Fruit fly (Drosophila melanogaster) whole organism, embryonic: ENCODE measurements around the gene CG6738.

Experiments used
- Atf-2 ChIP-seq: fragments of 200-800 bp; sonication (Bioruptor generic); optimal IDR thresholded peaks from 2 replicates; lab custom pipeline; 2016; ENCODE audit warnings: missing biosample characterization, missing genetic modification characterization
- C15 ChIP-seq: fragments of 200-800 bp; sonication (Bioruptor generic); IDR thresholded peaks from 3 replicates; pipeline ENCODE4 v1.3.6; 2022; ENCODE audit warnings: missing biosample characterization, missing genetic modification characterization
- CG1024 ChIP-seq: fragments of 200-800 bp; sonication (Bioruptor generic); IDR thresholded peaks from 2 replicates; pipeline ENCODE4 v1.3.6; 2022; ENCODE audit warnings: missing biosample characterization, missing genetic modification characterization
- CG10267 ChIP-seq: fragments of 200-800 bp; sonication (Bioruptor generic); optimal IDR thresholded peaks from 2 replicates; lab custom pipeline; 2018; ENCODE audit warnings: missing biosample characterization, mild to moderate bottlenecking, missing genetic modification characterization, moderate library complexity
- CG12219 ChIP-seq: fragments of 200-800 bp; sonication (Bioruptor generic); optimal IDR thresholded peaks from 3 replicates; lab custom pipeline; 2018; ENCODE audit warnings: missing biosample characterization, mild to moderate bottlenecking, missing genetic modification characterization
- CG12942 ChIP-seq: fragments of 200-800 bp; sonication (Bioruptor generic); optimal IDR thresholded peaks from 3 replicates; lab custom pipeline; 2016; ENCODE audit warnings: missing biosample characterization, missing genetic modification characterization
- CG1603 ChIP-seq: fragments of 200-800 bp; sonication (Bioruptor generic); optimal IDR thresholded peaks from 2 replicates; lab custom pipeline; 2019; ENCODE audit warnings: missing biosample characterization, mild to moderate bottlenecking, missing genetic modification characterization, moderate library complexity
- CG17912 ChIP-seq: fragments of 200-800 bp; sonication (Bioruptor generic); optimal IDR thresholded peaks from 2 replicates; lab custom pipeline; 2018; ENCODE audit warnings: missing biosample characterization, mild to moderate bottlenecking, missing genetic modification characterization
- CG18599 ChIP-seq: fragments of 200-800 bp; sonication (Bioruptor generic); optimal IDR thresholded peaks from 3 replicates; lab custom pipeline; 2017; ENCODE audit warnings: missing biosample characterization, missing genetic modification characterization, mild to moderate bottlenecking, moderate library complexity, missing genetic modification reagents
- CG18764 ChIP-seq: fragments of 200-800 bp; sonication (Bioruptor generic); optimal IDR thresholded peaks from 3 replicates; lab custom pipeline; 2016; ENCODE audit warnings: missing biosample characterization, missing genetic modification characterization
- CG2202 ChIP-seq: fragments of 200-800 bp; sonication (Bioruptor generic); optimal IDR thresholded peaks from 2 replicates; lab custom pipeline; 2018; ENCODE audit warnings: missing biosample characterization, mild to moderate bottlenecking, missing genetic modification characterization
- CG2889 ChIP-seq: fragments of 200-800 bp; sonication (Bioruptor generic); IDR thresholded peaks from 3 replicates; pipeline ENCODE4 v1.3.6; 2022; ENCODE audit warnings: missing biosample characterization, missing genetic modification characterization
- CG4404 ChIP-seq: fragments of 200-800 bp; sonication (Bioruptor generic); IDR thresholded peaks from 2 replicates; pipeline ENCODE4 v1.3.6; 2022; ENCODE audit warnings: missing biosample characterization, missing genetic modification characterization
- CG5245 ChIP-seq: fragments of 200-800 bp; sonication (Bioruptor generic); optimal IDR thresholded peaks from 3 replicates; lab custom pipeline; 2016; ENCODE audit warnings: missing biosample characterization, missing genetic modification characterization
- CG8944 ChIP-seq: fragments of 200-800 bp; sonication (Bioruptor generic); optimal IDR thresholded peaks from 3 replicates; lab custom pipeline; 2016; ENCODE audit warnings: missing biosample characterization, missing genetic modification characterization
- Dad ChIP-seq: fragments of 200-800 bp; sonication (Bioruptor generic); optimal IDR thresholded peaks from 3 replicates; lab custom pipeline; 2016; ENCODE audit warnings: missing biosample characterization, missing genetic modification characterization
- Dp ChIP-seq: fragments of 200-800 bp; sonication (Bioruptor generic); optimal IDR thresholded peaks from 2 replicates; lab custom pipeline; 2018; ENCODE audit warnings: missing biosample characterization, mild to moderate bottlenecking, missing genetic modification characterization, moderate library complexity
- ERR ChIP-seq: fragments of 200-800 bp; sonication (Bioruptor generic); optimal IDR thresholded peaks from 2 replicates; lab custom pipeline; 2016; ENCODE audit warnings: missing biosample characterization, missing genetic modification characterization
- Ets65A ChIP-seq: fragments of 200-800 bp; sonication (Bioruptor generic); peaks from one replicate; lab custom pipeline; 2016; ENCODE audit warnings: missing biosample characterization, missing genetic modification characterization
- Ets97D ChIP-seq: fragments of 200-800 bp; sonication (Bioruptor generic); optimal IDR thresholded peaks from 3 replicates; lab custom pipeline; 2016; ENCODE audit warnings: missing biosample characterization, missing genetic modification characterization
- Fer3 ChIP-seq: fragments of 200-800 bp; sonication (Bioruptor generic); optimal IDR thresholded peaks from 2 replicates; lab custom pipeline; 2018; ENCODE audit warnings: missing biosample characterization, mild to moderate bottlenecking, missing genetic modification characterization, moderate library complexity
- Hr51 ChIP-seq, 2 experiments: fragments of 200-800 bp; sonication (Bioruptor generic); optimal IDR thresholded peaks; 2 replicates in 1 of 2; 3 replicates in 1 of 2; lab custom pipeline; 2016 to 2018; ENCODE audit warnings: missing biosample characterization in 2 of 2, missing genetic modification characterization in 2 of 2, mild to moderate bottlenecking in 1 of 2, moderate library complexity in 1 of 2
- MBD-R2 ChIP-seq: fragments of 200-800 bp; sonication (Bioruptor generic); IDR thresholded peaks from 2 replicates; pipeline ENCODE4 v1.3.6; 2022; ENCODE audit warnings: missing biosample characterization, missing genetic modification characterization
- Med ChIP-seq: fragments of 200-800 bp; sonication (Bioruptor generic); peaks from one replicate; lab custom pipeline; 2016; ENCODE audit warnings: missing biosample characterization, missing genetic modification characterization, mild to moderate bottlenecking, inconsistent platforms, moderate library complexity
- abd-A ChIP-seq: fragments of 200-800 bp; sonication (Bioruptor generic); optimal IDR thresholded peaks from 3 replicates; lab custom pipeline; 2019; ENCODE audit warnings: missing biosample characterization, mild to moderate bottlenecking, missing genetic modification characterization, moderate library complexity
- ac ChIP-seq: fragments of 200-800 bp; sonication (Bioruptor generic); optimal IDR thresholded peaks from 3 replicates; lab custom pipeline; 2017; ENCODE audit warnings: missing biosample characterization, mild to moderate bottlenecking, missing genetic modification characterization
- amos ChIP-seq: fragments of 200-800 bp; sonication (Bioruptor generic); IDR thresholded peaks from 2 replicates; pipeline ENCODE4 v1.3.6; 2022; ENCODE audit warnings: missing biosample characterization, missing genetic modification characterization; ENCODE audit not compliant: partially characterized antibody
- ara ChIP-seq: fragments of 200-800 bp; sonication (Bioruptor generic); IDR thresholded peaks from 2 replicates; pipeline ENCODE4 v1.3.6; 2022; ENCODE audit warnings: missing biosample characterization, missing genetic modification characterization
- cad ChIP-seq: fragments of >200 bp; optimal IDR thresholded peaks from 2 replicates; lab custom pipeline; 2017; ENCODE audit warnings: missing biosample characterization, missing genetic modification characterization
- chinmo ChIP-seq: fragments of 200-800 bp; sonication (Bioruptor generic); IDR thresholded peaks from 4 replicates; pipeline ENCODE4 v1.3.6; 2022; ENCODE audit warnings: missing biosample characterization, missing genetic modification characterization; ENCODE audit not compliant: partially characterized antibody
- ci ChIP-seq: fragments of 200-800 bp; sonication (Bioruptor generic); IDR thresholded peaks from 3 replicates; pipeline ENCODE4 v1.3.6; 2022; ENCODE audit warnings: missing biosample characterization, missing genetic modification characterization
- crp ChIP-seq, 2 experiments: fragments of 200-800 bp; sonication (Bioruptor generic); optimal IDR thresholded peaks; 2 replicates in 1 of 2; 3 replicates in 1 of 2; lab custom pipeline; 2017; ENCODE audit warnings: missing biosample characterization in 2 of 2, missing genetic modification characterization in 2 of 2, mild to moderate bottlenecking in 1 of 2, moderate library complexity in 1 of 2
- dan ChIP-seq: fragments of 200-800 bp; sonication (Bioruptor generic); IDR thresholded peaks from 2 replicates; pipeline ENCODE4 v1.3.6; 2022; ENCODE audit warnings: missing biosample characterization, missing genetic modification characterization
- dmrt11E ChIP-seq: fragments of 200-800 bp; sonication (Bioruptor generic); optimal IDR thresholded peaks from 3 replicates; lab custom pipeline; 2018; ENCODE audit warnings: missing biosample characterization, mild to moderate bottlenecking, missing genetic modification characterization, moderate library complexity
- exex ChIP-seq: fragments of 200-800 bp; sonication (Bioruptor generic); optimal IDR thresholded peaks from 4 replicates; lab custom pipeline; 2018; ENCODE audit warnings: missing biosample characterization, mild to moderate bottlenecking, missing genetic modification characterization, moderate library complexity
- jumu ChIP-seq: fragments of 200-800 bp; sonication (Bioruptor generic); optimal IDR thresholded peaks from 3 replicates; lab custom pipeline; 2016; ENCODE audit warnings: missing biosample characterization, missing genetic modification characterization
- kay ChIP-seq: fragments of 200-800 bp; sonication (Bioruptor generic); optimal IDR thresholded peaks from 2 replicates; lab custom pipeline; 2016; ENCODE audit warnings: missing biosample characterization, missing genetic modification characterization
- lab ChIP-seq: fragments of 200-800 bp; sonication (Bioruptor generic); optimal IDR thresholded peaks from 3 replicates; lab custom pipeline; 2017; ENCODE audit warnings: missing biosample characterization, missing genetic modification characterization, mild to moderate bottlenecking, moderate library complexity, missing genetic modification reagents
- lov ChIP-seq, 2 experiments: fragments of 200-800 bp in 1 of 2; fragments of >200 bp in 1 of 2; sonication (Bioruptor generic) in 1 of 2; IDR thresholded peaks in 1 of 2; optimal IDR thresholded peaks in 1 of 2; 2 replicates in 1 of 2; 3 replicates in 1 of 2; pipeline versions ENCODE4 v1.3.6 to Lab custom; 2017 to 2022; ENCODE audit warnings: missing biosample characterization in 1 of 2, missing genetic modification characterization in 1 of 2
- mirr ChIP-seq: fragments of 200-800 bp; sonication (Bioruptor generic); optimal IDR thresholded peaks from 3 replicates; lab custom pipeline; 2018; ENCODE audit warnings: missing biosample characterization, mild to moderate bottlenecking, missing genetic modification characterization
- pfk ChIP-seq: fragments of 200-800 bp; sonication (Bioruptor generic); optimal IDR thresholded peaks from 2 replicates; lab custom pipeline; 2018; ENCODE audit warnings: missing biosample characterization, mild to moderate bottlenecking, missing genetic modification characterization, moderate library complexity
- phol ChIP-seq: fragments of 200-800 bp; sonication (Bioruptor generic); optimal IDR thresholded peaks from 3 replicates; lab custom pipeline; 2018; ENCODE audit warnings: missing biosample characterization, mild to moderate bottlenecking, missing genetic modification characterization, moderate library complexity
- pzg ChIP-seq: fragments of 200-800 bp; sonication (Bioruptor generic); optimal IDR thresholded peaks from 3 replicates; lab custom pipeline; 2018; ENCODE audit warnings: missing biosample characterization, mild to moderate bottlenecking, missing genetic modification characterization, moderate library complexity
- scrt ChIP-seq: fragments of 200-800 bp; sonication (Bioruptor generic); optimal IDR thresholded peaks from 2 replicates; lab custom pipeline; 2018; ENCODE audit warnings: missing biosample characterization, mild to moderate bottlenecking, missing genetic modification characterization, moderate library complexity
- sd ChIP-seq: fragments of 200-800 bp; sonication (Bioruptor generic); optimal IDR thresholded peaks from 3 replicates; lab custom pipeline; 2018; ENCODE audit warnings: missing biosample characterization, mild to moderate bottlenecking, missing genetic modification characterization, moderate library complexity
- sens ChIP-seq: fragments of 200-800 bp; sonication (Bioruptor generic); peaks from one replicate; lab custom pipeline; 2016; ENCODE audit warnings: missing biosample characterization, missing genetic modification characterization
- tll ChIP-seq, 2 experiments: fragments of 200-800 bp in 1 of 2; fragments of >200 bp in 1 of 2; sonication (Bioruptor generic) in 1 of 2; optimal IDR thresholded peaks; 2 replicates each; lab custom pipeline; 2017 to 2019; ENCODE audit warnings: missing biosample characterization in 2 of 2, missing genetic modification characterization in 2 of 2, mild to moderate bottlenecking in 1 of 2, moderate library complexity in 1 of 2
- zf30C ChIP-seq: fragments of 200-800 bp; sonication (Bioruptor generic); optimal IDR thresholded peaks from 3 replicates; lab custom pipeline; 2018; ENCODE audit warnings: missing biosample characterization, mild to moderate bottlenecking, missing genetic modification characterization

CG6738 gene

DNA sequence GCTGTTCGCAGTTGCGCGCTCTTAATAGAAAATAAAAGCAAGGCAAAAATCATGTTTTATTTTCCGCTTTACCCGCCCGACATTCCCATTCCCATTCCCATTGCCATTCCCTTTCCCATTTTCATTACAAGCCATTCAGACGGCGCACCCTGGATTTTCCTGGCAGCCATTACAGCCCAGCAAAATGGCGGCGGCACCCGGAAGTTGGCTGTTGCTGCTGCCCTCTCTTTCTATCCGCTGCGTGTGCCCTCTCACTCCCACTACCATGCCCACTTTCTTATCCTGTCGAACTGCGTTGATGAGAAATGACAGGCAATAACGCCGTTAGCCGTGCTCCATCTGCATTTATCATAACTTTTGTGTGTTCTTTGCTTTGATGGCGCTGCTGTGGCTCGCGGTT lies 11.1 kb upstream of the CG6738 start:
- TF ChIP-seq scrt (GFP tag; lab: Kevin White, UChicago) (peak; percentile 17), lov (optimal IDR thresholded peaks at IDR 0.05; lab: Kevin White, UChicago) (no peak), lov (GFP tag; IDR thresholded peaks at IDR 0.05; lab: Robert Waterston, UW) (0 out of 3 replicates have a peak, but pooled peaks have one; percentile 33), Ets97D (GFP tag; lab: Kevin White, UChicago) (peak; percentile 61), amos (GFP tag; lab: Robert Waterston, UW) (no peak), abd-A (peak; percentile 95), CG8944 (GFP tag; lab: Kevin White, UChicago) (no peak), ERR (GFP tag; lab: Kevin White, UChicago) (no peak), cad (no peak), tll (GFP tag; optimal IDR thresholded peaks at IDR 0.05; lab: Kevin White, UChicago) (no peak), dmrt11E (tag; lab: Kevin White, UChicago) (no peak), CG2202 (tag; lab: Kevin White, UChicago) (no peak), lab (GFP tag; lab: Kevin White, UChicago) (peak; percentile 3), zf30C (no peak), CG18764 (GFP tag; lab: Kevin White, UChicago) (no peak), Fer3 (no peak), ci (GFP tag; lab: Robert Waterston, UW) (0 out of 3 replicates have a peak, but pooled peaks have one; percentile 44), CG18599 (GFP tag; lab: Kevin White, UChicago) (peak; percentile 25), CG2889 (GFP tag; lab: Robert Waterston, UW) (no peak), Ets65A (GFP tag; lab: Kevin White, UChicago) (peak; percentile 43), phol (tag; lab: Kevin White, UChicago) (peak; percentile 55), CG4404 (GFP tag; lab: Robert Waterston, UW) (no peak), CG1603 (no peak), mirr (GFP tag; lab: Kevin White, UChicago) (no peak), Hr51 (GFP tag; optimal IDR thresholded peaks at IDR 0.05; lab: Kevin White, UChicago) (peak in 1 of 2 experiments; percentile 7), Dad (GFP tag; lab: Kevin White, UChicago) (no peak)

DNA sequence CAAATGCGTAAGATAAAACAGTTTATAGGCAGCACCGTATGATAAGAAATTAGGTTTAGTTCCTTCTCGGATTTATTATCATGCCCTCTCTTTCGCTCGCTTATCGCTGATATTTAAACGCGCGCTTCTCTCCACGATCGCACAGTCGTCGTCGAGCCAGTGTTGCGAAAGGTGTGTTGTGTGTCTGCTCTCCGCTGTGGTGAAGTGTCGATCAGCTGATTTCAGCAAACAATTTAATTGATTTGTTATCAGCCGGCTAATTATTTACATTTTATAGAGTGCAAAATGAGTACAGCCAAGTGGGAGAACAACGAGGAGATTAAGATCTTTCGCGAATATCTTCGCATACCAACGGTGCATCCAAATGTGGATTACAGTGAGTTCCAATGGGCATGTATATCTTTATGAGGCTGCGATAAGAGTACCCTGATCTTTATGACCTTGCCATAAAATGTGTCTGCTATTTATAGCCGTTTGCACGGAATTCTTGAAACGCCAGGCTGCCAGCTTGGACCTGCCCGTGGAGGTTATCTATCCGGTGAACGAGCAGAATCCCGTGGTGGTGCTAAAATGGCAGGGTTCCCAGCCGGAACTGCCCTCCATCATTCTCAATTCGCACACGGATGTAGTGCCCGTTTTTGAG lies 7.6 kb upstream of the CG6738 start, which contains the start of the genes CG17110 and CG6726:
Gene CG17110 (plus strand): TSS at position 139 of the 643 bp plus-strand sequence.
Gene CG6726 (plus strand): TSS at position 139 of the 643 bp plus-strand sequence.
- TF ChIP-seq Atf-2 (GFP tag; lab: Kevin White, UChicago) (no peak), pfk (GFP tag; lab: Kevin White, UChicago) (no peak), kay (no peak), CG10267 (tag; lab: Kevin White, UChicago) (peak; percentile 53), MBD-R2 (GFP tag; lab: Robert Waterston, UW) (peak; percentile 36; the same call in 1 of the 2 replicates), CG12219 (GFP tag; lab: Kevin White, UChicago) (no peak), C15 (GFP tag; lab: Robert Waterston, UW) (no peak), ara (GFP tag; lab: Robert Waterston, UW) (no peak), CG5245 (GFP tag; lab: Kevin White, UChicago) (no peak), dan (GFP tag; lab: Robert Waterston, UW) (no peak), CG17912 (GFP tag; lab: Kevin White, UChicago) (no peak), jumu (GFP tag; lab: Kevin White, UChicago) (no peak), sens (peak; percentile 26), tll (GFP tag; optimal IDR thresholded peaks at IDR 0.05; lab: Kevin White, UChicago) (no peak), ac (GFP tag; lab: Kevin White, UChicago) (no peak), exex (tag; lab: Kevin White, UChicago) (peak; percentile 77), CG12942 (GFP tag; lab: Kevin White, UChicago) (no peak), CG18599 (GFP tag; lab: Kevin White, UChicago) (no peak), pzg (peak; percentile 17), Dp (GFP tag; lab: Kevin White, UChicago) (peak; percentile 50), CG1024 (GFP tag; lab: Robert Waterston, UW) (no peak), lab (GFP tag; lab: Kevin White, UChicago) (peak; percentile 37), chinmo (0 out of 4 replicates have a peak, but pooled peaks have one; percentile 20), Med (peak; percentile 79), sd (tag; lab: Kevin White, UChicago) (peak; percentile 33), crp (GFP tag; optimal IDR thresholded peaks at IDR 0.05; lab: Kevin White, UChicago) (peak in 1 of 2 experiments; percentile 76)
